Fruit fly (Drosophila melanogaster): ENCODE results near the gene CG42507.

CG42507 gene

dm6 chr3L:14757464-14758384 is at the start of gene CG42507:
CG42507 (minus strand) TSS chr3L:14757962.
- TF ChIP-seq CG12605 (GFP tag; IDR thresholded peaks at IDR 0.05) (peak; percentile 58; the same call in 1 of the 2 replicates), CG9948 (tag; optimal IDR thresholded peaks at IDR 0.05) (no peak), fd96Ca (GFP tag; IDR thresholded peaks at IDR 0.05) (peak; percentile 50; the same call in 2 of the 3 replicates), Pif1B (GFP tag; optimal IDR thresholded peaks at IDR 0.05) (peak; percentile 16), CG4496 (GFP tag; IDR thresholded peaks at IDR 0.05) (peak; percentile 6; the same call in 1 of the 3 replicates), D1 (tag; optimal IDR thresholded peaks at IDR 0.05) (no peak), CG8159 (tag; optimal IDR thresholded peaks at IDR 0.05) (peak; percentile 9), EcR (GFP tag; optimal IDR thresholded peaks at IDR 0.05) (peak; percentile 68), CG17806 (tag; optimal IDR thresholded peaks at IDR 0.05) (no peak), Ets98B (GFP tag; IDR thresholded peaks at IDR 0.05) (peak; percentile 61; the same call in 1 of the 2 replicates), CG10348 (GFP tag; IDR thresholded peaks at IDR 0.05) (no peak), CG34367 (tag; optimal IDR thresholded peaks at IDR 0.05) (peak; percentile 33), CG13204 (GFP tag; optimal IDR thresholded peaks at IDR 0.05) (peak; percentile 61), Snoo (tag; optimal IDR thresholded peaks at IDR 0.05) (no peak), rn (GFP tag; IDR thresholded peaks at IDR 0.05) (no peak), gl (tag; optimal IDR thresholded peaks at IDR 0.05) (peak; percentile 29), CG32121 (GFP tag; IDR thresholded peaks at IDR 0.05) (peak; percentile 44), CG8301 (tag; optimal IDR thresholded peaks at IDR 0.05) (no peak), CG15710 (tag; optimal IDR thresholded peaks at IDR 0.05) (peak; percentile 13)

DNA sequence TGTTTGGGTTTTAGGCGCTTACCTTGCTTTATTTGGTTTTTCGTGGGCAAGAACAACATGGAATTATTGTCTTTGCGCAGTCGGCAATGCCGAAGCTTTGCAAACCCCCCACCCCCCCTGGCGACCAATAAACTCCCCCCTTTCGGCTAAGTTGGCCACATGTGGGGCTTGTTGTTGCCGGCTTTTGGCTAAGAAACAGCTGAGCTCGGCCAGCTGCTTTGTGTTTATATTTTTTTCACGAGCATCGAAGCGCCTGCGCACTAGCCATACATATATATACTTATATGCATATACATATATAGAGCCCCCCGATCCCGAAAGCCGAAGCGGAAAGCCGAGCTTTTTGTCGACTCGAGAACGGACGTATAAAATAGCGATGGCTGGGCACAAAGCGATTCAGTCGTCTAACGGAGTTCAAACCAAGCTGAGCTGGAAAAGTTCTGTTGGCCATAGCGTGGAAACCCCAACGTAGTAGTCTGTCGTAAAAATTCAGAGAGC is 47.0 kb upstream of the CG42507 start, which contains the start of gene CG17839:
Gene CG17839 (plus strand): TSS at position 413 of the 498 bp plus-strand sequence.
- no peak for TF ChIP-seq CG14655 (GFP tag; optimal IDR thresholded peaks at IDR 0.05)
- TF ChIP-seq CG15710 (tag; optimal IDR thresholded peaks at IDR 0.05) = no peak
- no peak for TF ChIP-seq rn (GFP tag; IDR thresholded peaks at IDR 0.05)
- TF ChIP-seq CG12605 (GFP tag; IDR thresholded peaks at IDR 0.05) = peak; percentile 51; the same call in 1 of the 2 replicates
- no peak for TF ChIP-seq CG8159 (tag; optimal IDR thresholded peaks at IDR 0.05)
- no peak for TF ChIP-seq gl (tag; optimal IDR thresholded peaks at IDR 0.05)
- no peak for TF ChIP-seq Snoo (tag; optimal IDR thresholded peaks at IDR 0.05)
- no peak for TF ChIP-seq CG17806 (tag; optimal IDR thresholded peaks at IDR 0.05)
- TF ChIP-seq Pif1B (GFP tag; optimal IDR thresholded peaks at IDR 0.05) = no peak
- no peak for TF ChIP-seq CG10348 (GFP tag; IDR thresholded peaks at IDR 0.05)
- peak; percentile 26; the same call in 1 of the 2 replicates for TF ChIP-seq Ets98B (GFP tag; IDR thresholded peaks at IDR 0.05)
- TF ChIP-seq fd96Ca (GFP tag; IDR thresholded peaks at IDR 0.05) = no peak
- no peak for TF ChIP-seq D1 (tag; optimal IDR thresholded peaks at IDR 0.05)
- TF ChIP-seq Pif1A (GFP tag; optimal IDR thresholded peaks at IDR 0.05) = no peak
- TF ChIP-seq EcR (GFP tag; optimal IDR thresholded peaks at IDR 0.05) = no peak
- no peak for TF ChIP-seq CG13204 (GFP tag; optimal IDR thresholded peaks at IDR 0.05)
- no peak for TF ChIP-seq CG4496 (GFP tag; IDR thresholded peaks at IDR 0.05)
- no peak for TF ChIP-seq CG34367 (tag; optimal IDR thresholded peaks at IDR 0.05)
- TF ChIP-seq CG8301 (tag; optimal IDR thresholded peaks at IDR 0.05) = no peak
- TF ChIP-seq CG9948 (tag; optimal IDR thresholded peaks at IDR 0.05) = no peak
- TF ChIP-seq CG32121 (GFP tag; IDR thresholded peaks at IDR 0.05) = 0 out of 2 replicates have a peak, but pooled peaks have one; percentile 8

DNA sequence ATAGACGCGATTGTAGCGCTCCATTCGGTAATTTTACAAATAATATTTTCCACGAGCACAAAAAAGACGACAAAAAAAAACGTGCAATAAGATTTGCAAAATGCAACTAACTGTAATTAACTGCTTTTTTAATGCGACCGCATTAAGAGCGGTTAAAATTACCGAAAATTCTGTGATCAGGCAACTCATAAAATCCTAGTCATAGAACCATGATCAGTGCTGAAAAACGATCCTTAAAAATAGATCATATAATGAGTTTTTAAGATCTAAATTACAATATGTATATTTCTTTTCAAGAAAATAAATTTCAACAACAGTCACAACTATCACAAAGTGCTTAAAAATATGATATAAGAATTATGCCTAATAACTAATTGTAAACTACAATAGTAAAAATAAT is 45.5 kb upstream of the CG42507 start, which contains the start of gene gnu:
Gene gnu (minus strand): TSS at position 125 of the 400 bp plus-strand sequence.
- TF ChIP-seq Pif1A (GFP tag; optimal IDR thresholded peaks at IDR 0.05) (no peak), CG32121 (GFP tag; IDR thresholded peaks at IDR 0.05) (no peak), gl (tag; optimal IDR thresholded peaks at IDR 0.05) (no peak), CG17806 (tag; optimal IDR thresholded peaks at IDR 0.05) (no peak)

- TF ChIP-seq CG15710 (tag; optimal IDR thresholded peaks at IDR 0.05) (peak; percentile 74), CG12605 (GFP tag; IDR thresholded peaks at IDR 0.05) (peak; percentile 89), EcR (GFP tag; optimal IDR thresholded peaks at IDR 0.05) (no peak), CG10348 (GFP tag; IDR thresholded peaks at IDR 0.05) (no peak), Ets98B (GFP tag; IDR thresholded peaks at IDR 0.05) (peak; percentile 90), D1 (tag; optimal IDR thresholded peaks at IDR 0.05) (peak; percentile 88), Snoo (tag; optimal IDR thresholded peaks at IDR 0.05) (peak; percentile 82), CG32121 (GFP tag; IDR thresholded peaks at IDR 0.05) (peak; percentile 77), rn (GFP tag; IDR thresholded peaks at IDR 0.05) (peak; percentile 62), CG8159 (tag; optimal IDR thresholded peaks at IDR 0.05) (no peak), CG17806 (tag; optimal IDR thresholded peaks at IDR 0.05) (peak; percentile 85), CG4496 (GFP tag; IDR thresholded peaks at IDR 0.05) (peak; percentile 88), Pif1B (GFP tag; optimal IDR thresholded peaks at IDR 0.05) (no peak), fd96Ca (GFP tag; IDR thresholded peaks at IDR 0.05) (no peak), gl (tag; optimal IDR thresholded peaks at IDR 0.05) (peak; percentile 58), CG9948 (tag; optimal IDR thresholded peaks at IDR 0.05) (peak; percentile 72)
Observed at dm6 chr3L:14801854-14802616, 44.3 kb upstream of the CG42507 start, which contains the start of gene NHP2. NHP2 (minus strand) TSS chr3L:14802168.

All from whole organism, pupa.